Fruit fly (Drosophila melanogaster) whole organism, embryonic: ENCODE data around the gene CG44476.

Experiments
- Bteb2 ChIP-seq: fragments of 200-800 bp; sonication (Bioruptor generic); optimal IDR thresholded peaks from 2 replicates; lab custom pipeline; 2016; ENCODE audit warnings: missing biosample characterization, missing genetic modification characterization
- CG10565 ChIP-seq: fragments of 200-800 bp; sonication (Bioruptor generic); optimal IDR thresholded peaks from 3 replicates; lab custom pipeline; 2016; ENCODE audit warnings: missing biosample characterization, mild to moderate bottlenecking, missing genetic modification characterization
- CG12155 ChIP-seq: fragments of 200-800 bp; sonication (Bioruptor generic); optimal IDR thresholded peaks from 3 replicates; lab custom pipeline; 2016; ENCODE audit warnings: missing biosample characterization, missing genetic modification characterization
- CG12769 ChIP-seq: fragments of 200-800 bp; sonication (Bioruptor generic); optimal IDR thresholded peaks from 2 replicates; lab custom pipeline; 2019; ENCODE audit warnings: missing biosample characterization, mild to moderate bottlenecking, missing genetic modification characterization, moderate library complexity
- CG13287 ChIP-seq: fragments of 200-800 bp; sonication (Bioruptor generic); IDR thresholded peaks from 2 replicates; pipeline ENCODE4 v1.3.6; 2022; ENCODE audit warnings: missing biosample characterization, missing genetic modification characterization; ENCODE audit not compliant: partially characterized antibody
- CG13424 ChIP-seq: fragments of 200-800 bp; sonication (Bioruptor generic); optimal IDR thresholded peaks from 2 replicates; lab custom pipeline; 2019; ENCODE audit warnings: missing biosample characterization, mild to moderate bottlenecking, missing genetic modification characterization, moderate library complexity
- CG13894 ChIP-seq: fragments of 200-800 bp; sonication (Bioruptor generic); optimal IDR thresholded peaks from 3 replicates; lab custom pipeline; 2018; ENCODE audit warnings: missing biosample characterization, mild to moderate bottlenecking, missing genetic modification characterization, moderate library complexity
- CG15514 ChIP-seq: fragments of 200-800 bp; sonication (Bioruptor generic); optimal IDR thresholded peaks from 3 replicates; lab custom pipeline; 2017; ENCODE audit warnings: missing biosample characterization, missing genetic modification characterization, mild to moderate bottlenecking, moderate library complexity, missing genetic modification reagents
- CG16813 ChIP-seq: fragments of 200-800 bp; sonication (Bioruptor generic); IDR thresholded peaks from 3 replicates; pipeline ENCODE4 v1.3.6; 2022; ENCODE audit warnings: missing biosample characterization, missing genetic modification characterization; ENCODE audit not compliant: partially characterized antibody
- CG17186 ChIP-seq: fragments of 200-800 bp; sonication (Bioruptor generic); optimal IDR thresholded peaks from 3 replicates; lab custom pipeline; 2017; ENCODE audit warnings: missing biosample characterization, missing genetic modification reagents, missing genetic modification characterization
- CG17385 ChIP-seq: fragments of 200-800 bp; sonication (Bioruptor generic); optimal IDR thresholded peaks from 3 replicates; lab custom pipeline; 2018; ENCODE audit warnings: missing biosample characterization, mild to moderate bottlenecking, missing genetic modification characterization
- CG33557 ChIP-seq: fragments of 200-800 bp; sonication (Bioruptor generic); optimal IDR thresholded peaks from 2 replicates; lab custom pipeline; 2019; ENCODE audit warnings: missing biosample characterization, mild to moderate bottlenecking, missing genetic modification characterization, moderate library complexity
- CG34422 ChIP-seq: fragments of 200-800 bp; sonication (Bioruptor generic); IDR thresholded peaks from 3 replicates; pipeline ENCODE4 v1.3.6; 2022; ENCODE audit warnings: missing biosample characterization, missing genetic modification characterization
- Chrac-16 ChIP-seq: fragments of 200-800 bp; sonication (Bioruptor generic); optimal IDR thresholded peaks from 3 replicates; lab custom pipeline; 2016; ENCODE audit warnings: missing biosample characterization, missing genetic modification characterization
- CkIIα-i1 ChIP-seq: fragments of 200-800 bp; sonication (Bioruptor generic); IDR thresholded peaks from 2 replicates; pipeline ENCODE4 v1.3.6; 2022; ENCODE audit warnings: missing biosample characterization, missing genetic modification characterization
- D ChIP-seq, 2 experiments: fragments of 200-800 bp in 1 of 2; fragments of >200 bp in 1 of 2; sonication (Bioruptor generic) in 1 of 2; optimal IDR thresholded peaks; 2 replicates in 1 of 2; 3 replicates in 1 of 2; lab custom pipeline; 2017; ENCODE audit warnings: mild to moderate bottlenecking in 1 of 2, missing biosample characterization in 1 of 2, missing genetic modification characterization in 1 of 2, missing genetic modification reagents in 1 of 2
- E2f1 ChIP-seq: fragments of 200-800 bp; sonication (Bioruptor generic); IDR thresholded peaks from 2 replicates; pipeline ENCODE4 v1.3.6; 2022; ENCODE audit warnings: missing biosample characterization, missing genetic modification characterization
- E2f2 ChIP-seq: fragments of 200-800 bp; sonication (Bioruptor generic); IDR thresholded peaks from 2 replicates; pipeline ENCODE4 v1.3.6; 2022; ENCODE audit warnings: missing biosample characterization, missing genetic modification characterization
- Ets65A ChIP-seq: fragments of 200-800 bp; sonication (Bioruptor generic); peaks from one replicate; lab custom pipeline; 2016; ENCODE audit warnings: missing biosample characterization, missing genetic modification characterization
- Lpt ChIP-seq: fragments of >200 bp; optimal IDR thresholded peaks from 2 replicates; lab custom pipeline; 2018; ENCODE audit warnings: missing biosample characterization, missing genetic modification characterization
- MBD-R2 ChIP-seq: fragments of 200-800 bp; sonication (Bioruptor generic); IDR thresholded peaks from 2 replicates; pipeline ENCODE4 v1.3.6; 2022; ENCODE audit warnings: missing biosample characterization, missing genetic modification characterization
- MTF-1 ChIP-seq: fragments of 200-800 bp; sonication (Bioruptor generic); optimal IDR thresholded peaks from 2 replicates; lab custom pipeline; 2018; ENCODE audit warnings: missing biosample characterization, mild to moderate bottlenecking, missing genetic modification characterization, borderline replicate concordance
- Med ChIP-seq: fragments of 200-800 bp; sonication (Bioruptor generic); peaks from one replicate; lab custom pipeline; 2016; ENCODE audit warnings: missing biosample characterization, missing genetic modification characterization, mild to moderate bottlenecking, inconsistent platforms, moderate library complexity
- Poxn ChIP-seq: fragments of 200-800 bp; sonication (Bioruptor generic); IDR thresholded peaks from 2 replicates; pipeline ENCODE4 v1.3.6; 2022; ENCODE audit warnings: missing biosample characterization, missing genetic modification characterization
- Rfx ChIP-seq: fragments of 200-800 bp; sonication (Bioruptor generic); IDR thresholded peaks from 2 replicates; pipeline ENCODE4 v1.3.6; 2022; ENCODE audit warnings: missing biosample characterization, missing genetic modification characterization
- Side ChIP-seq: fragments of 200-800 bp; sonication (Bioruptor generic); optimal IDR thresholded peaks from 2 replicates; lab custom pipeline; 2016; ENCODE audit warnings: missing biosample characterization, missing genetic modification characterization
- Six4 ChIP-seq: fragments of 200-800 bp; sonication (Bioruptor generic); optimal IDR thresholded peaks from 2 replicates; lab custom pipeline; 2016; ENCODE audit warnings: missing biosample characterization, missing genetic modification characterization
- bsh ChIP-seq, 2 experiments: fragments of 200-800 bp; sonication (Bioruptor generic); optimal IDR thresholded peaks; 2 replicates each; lab custom pipeline; 2017 to 2018; ENCODE audit warnings: mild to moderate bottlenecking in 2 of 2, missing biosample characterization in 2 of 2, missing genetic modification characterization in 2 of 2, moderate library complexity in 1 of 2
- cad ChIP-seq: fragments of >200 bp; optimal IDR thresholded peaks from 2 replicates; lab custom pipeline; 2017; ENCODE audit warnings: missing biosample characterization, missing genetic modification characterization
- cato ChIP-seq: fragments of 200-800 bp; sonication (Bioruptor generic); optimal IDR thresholded peaks from 2 replicates; lab custom pipeline; 2016; ENCODE audit warnings: missing biosample characterization, missing genetic modification characterization, borderline replicate concordance
- chm ChIP-seq: fragments of 200-800 bp; sonication (Bioruptor generic); IDR thresholded peaks from 2 replicates; pipeline ENCODE4 v1.3.6; 2022; ENCODE audit warnings: missing biosample characterization, missing genetic modification characterization
- cwo ChIP-seq: fragments of 200-800 bp; sonication (Bioruptor generic); optimal IDR thresholded peaks from 3 replicates; lab custom pipeline; 2017; ENCODE audit warnings: missing biosample characterization, missing genetic modification characterization, mild to moderate bottlenecking, moderate library complexity, missing genetic modification reagents
- dm ChIP-seq: fragments of 200-800 bp; sonication (Bioruptor generic); optimal IDR thresholded peaks from 3 replicates; lab custom pipeline; 2016; ENCODE audit warnings: missing biosample characterization, missing genetic modification characterization
- dmrt11E ChIP-seq: fragments of 200-800 bp; sonication (Bioruptor generic); optimal IDR thresholded peaks from 3 replicates; lab custom pipeline; 2018; ENCODE audit warnings: missing biosample characterization, mild to moderate bottlenecking, missing genetic modification characterization, moderate library complexity
- her ChIP-seq: fragments of 200-800 bp; sonication (Bioruptor generic); optimal IDR thresholded peaks from 2 replicates; lab custom pipeline; 2016; ENCODE audit warnings: missing biosample characterization, missing genetic modification characterization
- kni ChIP-seq: fragments of 200-800 bp; sonication (Bioruptor generic); optimal IDR thresholded peaks from 3 replicates; lab custom pipeline; 2017; ENCODE audit warnings: mild to moderate bottlenecking, missing biosample characterization, missing genetic modification reagents, missing genetic modification characterization
- lbe ChIP-seq: fragments of 200-800 bp; sonication (Bioruptor generic); optimal IDR thresholded peaks from 2 replicates; lab custom pipeline; 2016; ENCODE audit warnings: missing biosample characterization, mild to moderate bottlenecking, missing genetic modification characterization
- lov ChIP-seq, 2 experiments: fragments of 200-800 bp in 1 of 2; fragments of >200 bp in 1 of 2; sonication (Bioruptor generic) in 1 of 2; IDR thresholded peaks in 1 of 2; optimal IDR thresholded peaks in 1 of 2; 2 replicates in 1 of 2; 3 replicates in 1 of 2; pipeline versions ENCODE4 v1.3.6 to Lab custom; 2017 to 2022; ENCODE audit warnings: missing biosample characterization in 1 of 2, missing genetic modification characterization in 1 of 2
- p53 ChIP-seq: fragments of 200-800 bp; sonication (Bioruptor generic); optimal IDR thresholded peaks from 2 replicates; lab custom pipeline; 2016; ENCODE audit warnings: missing biosample characterization, missing genetic modification characterization
- pb ChIP-seq: fragments of 200-800 bp; sonication (Bioruptor generic); optimal IDR thresholded peaks from 3 replicates; lab custom pipeline; 2016; ENCODE audit warnings: missing biosample characterization, missing genetic modification characterization
- pho ChIP-seq: fragments of 200-800 bp; sonication (Bioruptor generic); optimal IDR thresholded peaks from 2 replicates; lab custom pipeline; 2016; ENCODE audit warnings: missing biosample characterization, missing genetic modification characterization
- pnt ChIP-seq: fragments of 200-800 bp; sonication (Bioruptor generic); optimal IDR thresholded peaks from 3 replicates; lab custom pipeline; 2016; ENCODE audit warnings: missing biosample characterization, missing genetic modification characterization
- run ChIP-seq: fragments of 200-800 bp; sonication (Bioruptor generic); optimal IDR thresholded peaks from 3 replicates; lab custom pipeline; 2018; ENCODE audit warnings: missing biosample characterization, mild to moderate bottlenecking, missing genetic modification characterization
- sens ChIP-seq: fragments of 200-800 bp; sonication (Bioruptor generic); peaks from one replicate; lab custom pipeline; 2016; ENCODE audit warnings: missing biosample characterization, missing genetic modification characterization
- sens-2 ChIP-seq: fragments of 200-800 bp; sonication (Bioruptor generic); IDR thresholded peaks from 2 replicates; pipeline ENCODE4 v1.3.6; 2022; ENCODE audit warnings: missing biosample characterization, missing genetic modification characterization
- stwl ChIP-seq: fragments of 200-800 bp; sonication (Bioruptor generic); optimal IDR thresholded peaks from 3 replicates; lab custom pipeline; 2018; ENCODE audit warnings: missing biosample characterization, mild to moderate bottlenecking, missing genetic modification characterization, moderate library complexity
- vvl ChIP-seq: fragments of 200-800 bp; sonication (Bioruptor generic); IDR thresholded peaks from 2 replicates; pipeline ENCODE4 v1.3.6; 2022; ENCODE audit warnings: missing biosample characterization, missing genetic modification characterization
- yki ChIP-seq: fragments of >200 bp; optimal IDR thresholded peaks from 3 replicates; lab custom pipeline; 2018

The CG44476 gene

dm6 chr2L:18146618-18147099 is 33.7 kb upstream of the CG44476 start (continued):
- TF ChIP-seq Six4 (no peak), CG34422 (GFP tag; lab: Robert Waterston, UW) (no peak), CG17385 (GFP tag; lab: Kevin White, UChicago) (no peak), Bteb2 (no peak), Med (GFP tag; lab: Kevin White, UChicago) (peak; percentile 59), dmrt11E (tag; lab: Kevin White, UChicago) (no peak), Ets65A (GFP tag; lab: Kevin White, UChicago) (peak; percentile 27), CG13894 (tag; lab: Kevin White, UChicago) (no peak), bsh (GFP tag; optimal IDR thresholded peaks at IDR 0.05; lab: Kevin White, UChicago) (peak in 1 of 2 experiments; percentile 60), vvl (peak; percentile 15; the same call in 1 of the 2 replicates), lbe (GFP tag; lab: Kevin White, UChicago) (peak; percentile 35), cwo (GFP tag; lab: Kevin White, UChicago) (no peak), CG12769 (tag; lab: Kevin White, UChicago) (no peak), Lpt (GFP tag; lab: Kevin White, UChicago) (no peak), CG33557 (GFP tag; lab: Kevin White, UChicago) (no peak)
- TF ChIP-seq, all 482 proteins: peak for 13

DNA sequence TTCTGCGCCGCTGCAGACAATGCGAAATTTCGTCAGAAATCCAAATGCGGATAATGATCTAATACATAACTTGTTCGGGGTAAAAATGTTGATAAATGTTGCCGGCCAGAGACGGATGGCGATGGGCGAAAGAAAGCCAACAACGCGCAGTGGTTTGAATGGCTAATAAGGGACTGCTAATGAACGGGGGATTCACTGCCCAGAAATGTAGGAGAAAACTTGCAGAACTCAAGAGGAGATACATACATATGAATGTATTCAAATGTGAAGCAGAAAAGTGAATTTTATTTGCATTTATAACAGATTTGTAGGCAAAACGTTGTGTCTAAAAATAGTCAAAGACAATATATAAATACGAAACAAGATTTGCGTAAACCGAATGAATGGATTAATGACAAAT is 32.8 kb upstream of the CG44476 start:
- TF ChIP-seq pho (GFP tag; lab: Kevin White, UChicago) (no peak), lov (optimal IDR thresholded peaks at IDR 0.05; lab: Kevin White, UChicago) (no peak), lov (GFP tag; IDR thresholded peaks at IDR 0.05; lab: Robert Waterston, UW) (no peak), chm (GFP tag; lab: Robert Waterston, UW) (no peak), her (no peak), kni (GFP tag; lab: Kevin White, UChicago) (no peak), vvl (peak; percentile 57), CG17186 (GFP tag; lab: Kevin White, UChicago) (no peak), Side (GFP tag; lab: Kevin White, UChicago) (no peak), D (optimal IDR thresholded peaks at IDR 0.05; lab: Kevin White, UChicago) (no peak), D (GFP tag; optimal IDR thresholded peaks at IDR 0.05; lab: Kevin White, UChicago) (no peak), CG13424 (no peak), run (tag; lab: Kevin White, UChicago) (no peak), sens-2 (GFP tag; lab: Robert Waterston, UW) (0 out of 2 replicates have a peak, but pooled peaks have one; percentile 14)

- no peak for TF ChIP-seq cad (GFP tag; lab: Kevin White, UChicago)
- TF ChIP-seq p53: no peak
- peak; percentile 78 for TF ChIP-seq Rfx
- peak; percentile 82 for TF ChIP-seq E2f1 (GFP tag; lab: Robert Waterston, UW)
- TF ChIP-seq CG13287 (GFP tag; lab: Robert Waterston, UW): no peak
- TF ChIP-seq CG10565: peak; percentile 68
- TF ChIP-seq CkIIα-i1: no peak
- peak; percentile 71 for TF ChIP-seq stwl (tag; lab: Kevin White, UChicago)
- TF ChIP-seq MTF-1 (GFP tag; lab: Kevin White, UChicago): peak; percentile 73
- peak; percentile 87 for TF ChIP-seq CG12155 (GFP tag; lab: Kevin White, UChicago)
- peak; percentile 44; the same call in 1 of the 2 replicates for TF ChIP-seq Poxn (GFP tag; lab: Robert Waterston, UW)
- TF ChIP-seq pb (GFP tag; lab: Kevin White, UChicago): peak; percentile 54
- TF ChIP-seq E2f2 (GFP tag; lab: Robert Waterston, UW): peak; percentile 47; the same call in 1 of the 2 replicates
- TF ChIP-seq MBD-R2 (GFP tag; lab: Robert Waterston, UW): peak; percentile 60
- peak; percentile 83 for TF ChIP-seq dm (GFP tag; lab: Kevin White, UChicago)
- peak; percentile 75 for TF ChIP-seq cato (GFP tag; lab: Kevin White, UChicago)
- peak; percentile 87 for TF ChIP-seq pnt (GFP tag; lab: Kevin White, UChicago)
- peak; percentile 52 for TF ChIP-seq CG15514 (GFP tag; lab: Kevin White, UChicago)
- TF ChIP-seq Chrac-16 (GFP tag; lab: Kevin White, UChicago): peak; percentile 91
- TF ChIP-seq CG16813: no peak
- peak; percentile 98 for TF ChIP-seq sens (GFP tag; lab: Kevin White, UChicago)
- TF ChIP-seq yki: no peak
- peak; percentile 84 for TF ChIP-seq Six4
Measured at dm6 chr2L:18145253-18145652, 32.3 kb upstream of the CG44476 start.
